Fruit fly (Drosophila melanogaster) whole organism, pupa: Measurements from ENCODE around the gene CG18814.

Experiments used
- CG12605 ChIP-seq: fragments of 200-800 bp; sonication (Bioruptor generic); IDR thresholded peaks from 2 replicates; pipeline ENCODE4 v1.3.6; 2022; ENCODE audit warnings: missing biosample characterization, missing genetic modification characterization
- CG34367 ChIP-seq: fragments of 200-800 bp; sonication (Bioruptor generic); optimal IDR thresholded peaks from 2 replicates; lab custom pipeline; 2018; ENCODE audit warnings: missing biosample characterization, mild to moderate bottlenecking, missing genetic modification characterization
- CG4496 ChIP-seq: fragments of 200-800 bp; sonication (Bioruptor generic); IDR thresholded peaks from 3 replicates; pipeline ENCODE4 v1.3.6; 2022; ENCODE audit warnings: missing biosample characterization, missing genetic modification characterization
- EcR ChIP-seq: fragments of 200-800 bp; sonication (Bioruptor generic); optimal IDR thresholded peaks from 3 replicates; lab custom pipeline; 2019; ENCODE audit warnings: missing biosample characterization, missing genetic modification characterization, mild to moderate bottlenecking, moderate library complexity, missing genetic modification reagents
- Pif1A ChIP-seq: fragments of 200-800 bp; sonication (Bioruptor generic); optimal IDR thresholded peaks from 3 replicates; lab custom pipeline; 2016; ENCODE audit warnings: missing biosample characterization, missing genetic modification characterization

dm6 chr3L:16362119-16362653 is 7.4 kb upstream of the CG18814 start, which contains the start of gene Cpr72Ea:
- TF ChIP-seq CG34367 (tag; lab: Kevin White, UChicago): peak; percentile 17
- TF ChIP-seq CG12605 (GFP tag; lab: Robert Waterston, UW): no peak
- TF ChIP-seq Pif1A (GFP tag; lab: Kevin White, UChicago): no peak
- TF ChIP-seq CG4496 (GFP tag; lab: Robert Waterston, UW): no peak
- no peak for TF ChIP-seq EcR
